Worm (Caenorhabditis elegans): ENCODE measurements around the gene cah-2.

The cah-2 gene

ce11 chrII:7499390-7499789 is 16.5 kb upstream of the cah-2 start, which contains the start of gene srab-14:
srab-14 (minus strand) TSS chrII:7499490.
- TF ChIP-seq unc-62 (GFP tag; optimal IDR thresholded peaks at IDR 0.05) (no peak), ham-2 (GFP tag; optimal IDR thresholded peaks at IDR 0.05) (no peak), mab-5 (tag; optimal IDR thresholded peaks at IDR 0.05) (no peak), flh-1 (GFP tag; optimal IDR thresholded peaks at IDR 0.05) (no peak), hlh-1 (tag; optimal IDR thresholded peaks at IDR 0.05) (no peak)

ce11 chrII:7496070-7496469 is 13.2 kb upstream of the cah-2 start, which contains the start of gene spi-1:
spi-1 (plus strand) TSS chrII:7496247.
- TF ChIP-seq sem-2 (GFP tag; optimal IDR thresholded peaks at IDR 0.05): no peak
- no peak for TF ChIP-seq lin-32 (GFP tag; optimal IDR thresholded peaks at IDR 0.05)
- no peak for TF ChIP-seq hlh-1 (tag; optimal IDR thresholded peaks at IDR 0.05)
- no peak for TF ChIP-seq elt-1 (tag; optimal IDR thresholded peaks at IDR 0.05; ENCODE audit: borderline replicate concordance, insufficient read depth)
- TF ChIP-seq zip-8 (tag; optimal IDR thresholded peaks at IDR 0.05): no peak
- TF ChIP-seq nhr-28 (tag; optimal IDR thresholded peaks at IDR 0.05): no peak
- TF ChIP-seq blmp-1 (tag; optimal IDR thresholded peaks at IDR 0.05): no peak
- TF ChIP-seq ham-2 (GFP tag; optimal IDR thresholded peaks at IDR 0.05): no peak
- no peak for TF ChIP-seq lsy-2 (tag; optimal IDR thresholded peaks at IDR 0.05)
- no peak for TF ChIP-seq nhr-76 (tag; optimal IDR thresholded peaks at IDR 0.05)
- TF ChIP-seq unc-39 (tag; optimal IDR thresholded peaks at IDR 0.05): no peak
- TF ChIP-seq tbx-8 (GFP tag; optimal IDR thresholded peaks at IDR 0.05): no peak
- TF ChIP-seq ceh-39 (tag; optimal IDR thresholded peaks at IDR 0.05): no peak
- TF ChIP-seq flh-1 (GFP tag; optimal IDR thresholded peaks at IDR 0.05): no peak
- TF ChIP-seq mep-1 (tag; optimal IDR thresholded peaks at IDR 0.05): no peak
- no peak for TF ChIP-seq unc-62 (GFP tag; optimal IDR thresholded peaks at IDR 0.05)
- TF ChIP-seq nhr-2 (tag; optimal IDR thresholded peaks at IDR 0.05): no peak
- TF ChIP-seq sptf-1 (tag; optimal IDR thresholded peaks at IDR 0.05): no peak
- no peak for TF ChIP-seq ces-1 (GFP tag; optimal IDR thresholded peaks at IDR 0.05)

ce11 chrII:7494155-7494554 is 11.2 kb upstream of the cah-2 start, which contains the start of gene R10H1.1:
R10H1.1 (plus strand) TSS chrII:7494455.
- TF ChIP-seq bed-3 (GFP tag; optimal IDR thresholded peaks at IDR 0.05) (no peak), nhr-28 (tag; optimal IDR thresholded peaks at IDR 0.05) (no peak), nhr-76 (tag; optimal IDR thresholded peaks at IDR 0.05) (no peak)

- TF ChIP-seq ceh-83 (GFP tag; optimal IDR thresholded peaks at IDR 0.05) (no peak), sem-2 (GFP tag; optimal IDR thresholded peaks at IDR 0.05) (no peak), lin-13 (tag; optimal IDR thresholded peaks at IDR 0.05) (no peak), unc-120 (tag; optimal IDR thresholded peaks at IDR 0.05; ENCODE audit: poor library complexity, severe bottlenecking) (no peak), elt-1 (tag; optimal IDR thresholded peaks at IDR 0.05; ENCODE audit: borderline replicate concordance, insufficient read depth) (no peak), hlh-1 (tag; optimal IDR thresholded peaks at IDR 0.05) (no peak), mep-1 (tag; optimal IDR thresholded peaks at IDR 0.05) (no peak), zip-8 (tag; optimal IDR thresholded peaks at IDR 0.05) (no peak), tbx-8 (GFP tag; optimal IDR thresholded peaks at IDR 0.05) (no peak), snpc-4 (tag; optimal IDR thresholded peaks at IDR 0.05) (no peak), nhr-2 (tag; optimal IDR thresholded peaks at IDR 0.05) (no peak), cnd-1 (tag; optimal IDR thresholded peaks at IDR 0.05) (no peak), nhr-28 (tag; optimal IDR thresholded peaks at IDR 0.05) (no peak), nhr-76 (tag; optimal IDR thresholded peaks at IDR 0.05) (no peak), nhr-12 (tag; optimal IDR thresholded peaks at IDR 0.05) (no peak), unc-39 (tag; optimal IDR thresholded peaks at IDR 0.05) (no peak), sptf-1 (tag; optimal IDR thresholded peaks at IDR 0.05) (no peak), lsy-2 (tag; optimal IDR thresholded peaks at IDR 0.05) (no peak)
Observed at ce11 chrII:7493599-7493998, 10.7 kb upstream of the cah-2 start, which contains the start of gene nas-23. nas-23 (minus strand) TSS chrII:7493699.

ce11 chrII:7489605-7490004 is 6.7 kb upstream of the cah-2 start, which contains the start of gene D1022.9:
D1022.9 (minus strand) TSS chrII:7489705.
- TF ChIP-seq ztf-11 (tag; optimal IDR thresholded peaks at IDR 0.05) (no peak), hlh-1 (tag; optimal IDR thresholded peaks at IDR 0.05) (no peak), nhr-12 (tag; optimal IDR thresholded peaks at IDR 0.05) (no peak), lin-13 (tag; optimal IDR thresholded peaks at IDR 0.05) (no peak), mep-1 (tag; optimal IDR thresholded peaks at IDR 0.05) (no peak), nhr-76 (tag; optimal IDR thresholded peaks at IDR 0.05) (no peak), ces-1 (GFP tag; optimal IDR thresholded peaks at IDR 0.05) (no peak), unc-62 (GFP tag; optimal IDR thresholded peaks at IDR 0.05) (no peak), mls-2 (tag; optimal IDR thresholded peaks at IDR 0.05) (no peak), cnd-1 (tag; optimal IDR thresholded peaks at IDR 0.05) (no peak), bed-3 (GFP tag; optimal IDR thresholded peaks at IDR 0.05) (no peak), drap-1 (GFP tag; optimal IDR thresholded peaks at IDR 0.05) (no peak), lin-32 (GFP tag; optimal IDR thresholded peaks at IDR 0.05) (no peak), sptf-1 (tag; optimal IDR thresholded peaks at IDR 0.05) (no peak)

Data from whole organism, mixed stage, embryonic.